Fruit fly (Drosophila melanogaster) whole organism, embryonic: ENCODE data around the gene LysD.
A peak's percentile ranks its signal among the peaks of the same experiment; 100 is the strongest.

Experiments used
- ATbp ChIP-seq: fragments of 200-800 bp; sonication (Bioruptor generic); optimal IDR thresholded peaks from 2 replicates; lab custom pipeline; 2017; ENCODE audit warnings: missing biosample characterization, mild to moderate bottlenecking, missing genetic modification characterization, missing genetic modification reagents
- Antp ChIP-seq: fragments of 200-800 bp; sonication (Bioruptor generic); optimal IDR thresholded peaks from 3 replicates; lab custom pipeline; 2016; ENCODE audit warnings: missing biosample characterization, missing genetic modification characterization
- BtbVII ChIP-seq: fragments of 200-800 bp; sonication (Bioruptor generic); optimal IDR thresholded peaks from 3 replicates; lab custom pipeline; 2017; ENCODE audit warnings: missing biosample characterization, mild to moderate bottlenecking, missing genetic modification characterization
- CG1233 ChIP-seq: fragments of 200-800 bp; sonication (Bioruptor generic); optimal IDR thresholded peaks from 4 replicates; lab custom pipeline; 2018; ENCODE audit warnings: missing biosample characterization, mild to moderate bottlenecking, missing genetic modification characterization
- CG1529 ChIP-seq: fragments of 200-800 bp; sonication (Bioruptor generic); optimal IDR thresholded peaks from 3 replicates; lab custom pipeline; 2018; ENCODE audit warnings: missing biosample characterization, missing genetic modification characterization
- CG1603 ChIP-seq: fragments of 200-800 bp; sonication (Bioruptor generic); optimal IDR thresholded peaks from 2 replicates; lab custom pipeline; 2019; ENCODE audit warnings: missing biosample characterization, mild to moderate bottlenecking, missing genetic modification characterization, moderate library complexity
- CG17361 ChIP-seq: fragments of 200-800 bp; sonication (Bioruptor generic); IDR thresholded peaks from 3 replicates; pipeline ENCODE4 v1.3.6; 2022; ENCODE audit warnings: missing biosample characterization, missing genetic modification characterization
- CG2129 ChIP-seq: fragments of 200-800 bp; sonication (Bioruptor generic); IDR thresholded peaks from 2 replicates; pipeline ENCODE4 v1.3.6; 2022; ENCODE audit warnings: missing biosample characterization, missing genetic modification characterization; ENCODE audit not compliant: partially characterized antibody
- CG2678 ChIP-seq: fragments of 200-800 bp; sonication (Bioruptor generic); optimal IDR thresholded peaks from 3 replicates; lab custom pipeline; 2019; ENCODE audit warnings: missing biosample characterization, mild to moderate bottlenecking, missing genetic modification characterization, moderate library complexity
- CG3847 ChIP-seq: fragments of 200-800 bp; sonication (Bioruptor generic); IDR thresholded peaks from 2 replicates; pipeline ENCODE4 v1.3.6; 2022; ENCODE audit warnings: missing biosample characterization, missing genetic modification characterization
- CG4617 ChIP-seq: fragments of 200-800 bp; sonication (Bioruptor generic); optimal IDR thresholded peaks from 3 replicates; lab custom pipeline; 2016; ENCODE audit warnings: missing biosample characterization, missing genetic modification characterization, borderline replicate concordance
- CG6765 ChIP-seq: fragments of 200-800 bp; sonication (Bioruptor generic); optimal IDR thresholded peaks from 3 replicates; lab custom pipeline; 2017; ENCODE audit warnings: missing biosample characterization, mild to moderate bottlenecking, missing genetic modification characterization
- CG6854 ChIP-seq: fragments of 200-800 bp; sonication (Bioruptor generic); optimal IDR thresholded peaks from 3 replicates; lab custom pipeline; 2017; ENCODE audit warnings: missing biosample characterization, mild to moderate bottlenecking, missing genetic modification characterization
- CG7372 ChIP-seq: fragments of 200-800 bp; sonication (Bioruptor generic); IDR thresholded peaks from 2 replicates; pipeline ENCODE4 v1.3.6; 2022; ENCODE audit warnings: missing biosample characterization, missing genetic modification characterization
- CG8290 ChIP-seq, 3 experiments: fragments of 200-800 bp; sonication (Bioruptor generic); optimal IDR thresholded peaks; 2 replicates each; lab custom pipeline; 2016 to 2019; ENCODE audit warnings: missing biosample characterization in 3 of 3, missing genetic modification characterization in 3 of 3, mild to moderate bottlenecking in 2 of 3, moderate library complexity in 1 of 3
- CG9932 ChIP-seq: fragments of 200-800 bp; sonication (Bioruptor generic); IDR thresholded peaks from 2 replicates; pipeline ENCODE4 v1.3.6; 2022; ENCODE audit warnings: missing biosample characterization, missing genetic modification characterization
- CHES-1-like ChIP-seq: fragments of 200-800 bp; sonication (Bioruptor generic); optimal IDR thresholded peaks from 2 replicates; lab custom pipeline; 2016; ENCODE audit warnings: missing biosample characterization, missing genetic modification characterization
- Dek ChIP-seq: fragments of 200-800 bp; sonication (Bioruptor generic); optimal IDR thresholded peaks from 3 replicates; lab custom pipeline; 2019; ENCODE audit warnings: missing biosample characterization, mild to moderate bottlenecking, missing genetic modification characterization, moderate library complexity
- Dp ChIP-seq: fragments of 200-800 bp; sonication (Bioruptor generic); optimal IDR thresholded peaks from 2 replicates; lab custom pipeline; 2018; ENCODE audit warnings: missing biosample characterization, mild to moderate bottlenecking, missing genetic modification characterization, moderate library complexity
- E2f2 ChIP-seq: fragments of 200-800 bp; sonication (Bioruptor generic); IDR thresholded peaks from 2 replicates; pipeline ENCODE4 v1.3.6; 2022; ENCODE audit warnings: missing biosample characterization, missing genetic modification characterization
- ERR ChIP-seq: fragments of 200-800 bp; sonication (Bioruptor generic); optimal IDR thresholded peaks from 2 replicates; lab custom pipeline; 2016; ENCODE audit warnings: missing biosample characterization, missing genetic modification characterization
- GATAe ChIP-seq: fragments of 200-800 bp; sonication (Bioruptor generic); conservative IDR thresholded peaks from 2 replicates; pipeline ENCODE4 v1.3.6; 2022; ENCODE audit warnings: missing biosample characterization, missing genetic modification characterization
- HHEX ChIP-seq: fragments of 200-800 bp; sonication (Bioruptor generic); optimal IDR thresholded peaks from 3 replicates; lab custom pipeline; 2017; ENCODE audit warnings: missing biosample characterization, mild to moderate bottlenecking, missing genetic modification characterization, missing genetic modification reagents
- HLH4C ChIP-seq: fragments of 200-800 bp; sonication (Bioruptor generic); IDR thresholded peaks from 3 replicates; pipeline ENCODE4 v1.3.6; 2022; ENCODE audit warnings: missing biosample characterization, missing genetic modification characterization; ENCODE audit not compliant: partially characterized antibody
- HLH54F ChIP-seq: fragments of 200-800 bp; sonication (Bioruptor generic); optimal IDR thresholded peaks from 3 replicates; lab custom pipeline; 2016; ENCODE audit warnings: missing biosample characterization, missing genetic modification characterization
- Lim3 ChIP-seq: fragments of 200-800 bp; sonication (Bioruptor generic); IDR thresholded peaks from 2 replicates; pipeline ENCODE4 v1.3.6; 2022; ENCODE audit warnings: missing biosample characterization, missing genetic modification characterization
- Mes4 ChIP-seq: fragments of 200-800 bp; sonication (Bioruptor generic); optimal IDR thresholded peaks from 2 replicates; lab custom pipeline; 2016; ENCODE audit warnings: missing biosample characterization, missing genetic modification characterization
- Poxn ChIP-seq: fragments of 200-800 bp; sonication (Bioruptor generic); IDR thresholded peaks from 2 replicates; pipeline ENCODE4 v1.3.6; 2022; ENCODE audit warnings: missing biosample characterization, missing genetic modification characterization
- Stat92E ChIP-seq, 3 experiments: fragments of >200 bp in 2 of 3; fragments of 200-800 bp in 1 of 3; sonication (Bioruptor generic) in 1 of 3; optimal IDR thresholded peaks; 2 replicates each; lab custom pipeline; 2017 to 2019; ENCODE audit warnings: missing biosample characterization in 3 of 3, missing genetic modification characterization in 3 of 3, mild to moderate bottlenecking in 1 of 3, moderate library complexity in 1 of 3
- Vsx1 ChIP-seq: fragments of 200-800 bp; sonication (Bioruptor generic); optimal IDR thresholded peaks from 2 replicates; lab custom pipeline; 2017; ENCODE audit warnings: missing biosample characterization, mild to moderate bottlenecking, missing genetic modification characterization, missing genetic modification reagents
- abd-A ChIP-seq: fragments of 200-800 bp; sonication (Bioruptor generic); optimal IDR thresholded peaks from 3 replicates; lab custom pipeline; 2019; ENCODE audit warnings: missing biosample characterization, mild to moderate bottlenecking, missing genetic modification characterization, moderate library complexity
- bcd ChIP-seq: fragments of 200-800 bp; sonication (Bioruptor generic); optimal IDR thresholded peaks from 2 replicates; lab custom pipeline; 2017; ENCODE audit warnings: missing biosample characterization, mild to moderate bottlenecking, missing genetic modification characterization
- chinmo ChIP-seq: fragments of 200-800 bp; sonication (Bioruptor generic); IDR thresholded peaks from 4 replicates; pipeline ENCODE4 v1.3.6; 2022; ENCODE audit warnings: missing biosample characterization, missing genetic modification characterization; ENCODE audit not compliant: partially characterized antibody
- chm ChIP-seq: fragments of 200-800 bp; sonication (Bioruptor generic); IDR thresholded peaks from 2 replicates; pipeline ENCODE4 v1.3.6; 2022; ENCODE audit warnings: missing biosample characterization, missing genetic modification characterization
- crc ChIP-seq: fragments of 200-800 bp; sonication (Bioruptor generic); optimal IDR thresholded peaks from 2 replicates; lab custom pipeline; 2016; ENCODE audit warnings: missing biosample characterization, missing genetic modification characterization
- cwo ChIP-seq: fragments of 200-800 bp; sonication (Bioruptor generic); optimal IDR thresholded peaks from 3 replicates; lab custom pipeline; 2017; ENCODE audit warnings: missing biosample characterization, missing genetic modification characterization, mild to moderate bottlenecking, moderate library complexity, missing genetic modification reagents
- dan ChIP-seq: fragments of 200-800 bp; sonication (Bioruptor generic); IDR thresholded peaks from 2 replicates; pipeline ENCODE4 v1.3.6; 2022; ENCODE audit warnings: missing biosample characterization, missing genetic modification characterization
- dpn ChIP-seq, 2 experiments: fragments of 200-800 bp; sonication (Bioruptor generic); optimal IDR thresholded peaks; 3 replicates each; lab custom pipeline; 2016; ENCODE audit warnings: missing biosample characterization in 2 of 2, missing genetic modification characterization in 2 of 2
- gro ChIP-seq: fragments of 200-800 bp; sonication (Bioruptor generic); optimal IDR thresholded peaks from 2 replicates; lab custom pipeline; 2016; ENCODE audit warnings: missing biosample characterization, missing genetic modification characterization
- gsb-n ChIP-seq: fragments of 200-800 bp; sonication (Bioruptor generic); optimal IDR thresholded peaks from 3 replicates; lab custom pipeline; 2018; ENCODE audit warnings: missing biosample characterization, mild to moderate bottlenecking, missing genetic modification characterization
- hbn ChIP-seq: fragments of 200-800 bp; sonication (Bioruptor generic); IDR thresholded peaks from 2 replicates; pipeline ENCODE4 v1.3.6; 2022; ENCODE audit warnings: missing biosample characterization, missing genetic modification characterization; ENCODE audit not compliant: partially characterized antibody
- kah ChIP-seq: fragments of 200-800 bp; sonication (Bioruptor generic); optimal IDR thresholded peaks from 2 replicates; lab custom pipeline; 2018; ENCODE audit warnings: missing biosample characterization, mild to moderate bottlenecking, missing genetic modification characterization
- mirr ChIP-seq: fragments of 200-800 bp; sonication (Bioruptor generic); optimal IDR thresholded peaks from 3 replicates; lab custom pipeline; 2018; ENCODE audit warnings: missing biosample characterization, mild to moderate bottlenecking, missing genetic modification characterization
- p53 ChIP-seq: fragments of 200-800 bp; sonication (Bioruptor generic); optimal IDR thresholded peaks from 2 replicates; lab custom pipeline; 2016; ENCODE audit warnings: missing biosample characterization, missing genetic modification characterization
- phol ChIP-seq: fragments of 200-800 bp; sonication (Bioruptor generic); optimal IDR thresholded peaks from 3 replicates; lab custom pipeline; 2018; ENCODE audit warnings: missing biosample characterization, mild to moderate bottlenecking, missing genetic modification characterization, moderate library complexity
- rib ChIP-seq: fragments of 200-800 bp; sonication (Bioruptor generic); IDR thresholded peaks from 2 replicates; pipeline ENCODE4 v1.3.6; 2022; ENCODE audit warnings: missing biosample characterization, missing genetic modification characterization
- tin ChIP-seq: fragments of 200-800 bp; sonication (Bioruptor generic); optimal IDR thresholded peaks from 3 replicates; lab custom pipeline; 2016; ENCODE audit warnings: missing biosample characterization, missing genetic modification characterization
- yki ChIP-seq: fragments of >200 bp; optimal IDR thresholded peaks from 3 replicates; lab custom pipeline; 2018
- zfh1 ChIP-seq: fragments of 200-800 bp; sonication (Bioruptor generic); IDR thresholded peaks from 3 replicates; pipeline ENCODE4 v1.3.6; 2022; ENCODE audit warnings: missing biosample characterization, missing genetic modification characterization

The LysD gene

DNA sequence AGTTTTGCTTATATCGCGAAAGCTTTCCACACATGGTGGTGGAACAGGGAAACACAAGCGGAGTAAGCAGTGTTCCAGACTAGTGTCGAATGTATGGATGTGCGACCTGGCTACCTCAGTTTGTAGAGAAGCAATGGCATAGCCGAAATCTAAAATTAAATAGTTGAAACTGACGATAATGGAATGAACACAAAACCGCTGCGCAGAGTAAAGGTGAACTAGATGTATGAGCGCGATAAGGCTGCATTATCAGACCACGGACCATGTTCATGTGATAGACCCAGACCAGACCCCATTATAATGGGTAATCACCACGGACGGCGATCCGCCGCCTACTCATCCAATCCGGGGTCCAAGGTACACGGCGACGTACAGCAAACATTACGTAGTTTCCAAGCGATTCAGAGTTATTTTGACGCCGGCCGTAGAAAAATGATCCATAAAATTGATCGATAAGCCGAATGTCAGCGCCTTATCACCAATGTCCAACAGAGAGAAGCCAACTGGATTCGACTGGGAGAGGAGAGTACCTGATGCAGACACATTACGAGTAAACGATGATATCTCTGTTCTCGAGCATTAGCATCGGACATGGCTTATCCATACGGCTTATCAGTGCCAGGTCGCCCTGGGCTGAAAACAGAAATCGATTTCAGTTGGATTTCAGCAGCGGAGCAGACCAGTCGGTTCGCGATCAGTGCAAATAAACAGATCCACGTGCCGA, 21.9 kb downstream of the LysD start, which contains the start of gene CG13912 (continued):
- TF ChIP-seq CG3847 (GFP tag; lab: Robert Waterston, UW) (no peak), CG2129 (GFP tag; lab: Robert Waterston, UW) (no peak), ATbp (GFP tag; lab: Kevin White, UChicago) (no peak), p53 (no peak), bcd (GFP tag; lab: Kevin White, UChicago) (no peak), BtbVII (peak; percentile 77), CG17361 (GFP tag; lab: Robert Waterston, UW) (no peak), cwo (GFP tag; lab: Kevin White, UChicago) (peak; percentile 60), rib (GFP tag; lab: Robert Waterston, UW) (no peak), gro (GFP tag; lab: Kevin White, UChicago) (peak; percentile 34), chm (GFP tag; lab: Robert Waterston, UW) (0 out of 2 replicates have a peak, but pooled peaks have one; percentile 25), Stat92E (GFP tag; optimal IDR thresholded peaks at IDR 0.05; lab: Kevin White, UChicago) (no peak), CG2678 (tag; lab: Kevin White, UChicago) (peak; percentile 10), Mes4 (no peak), chinmo (peak; percentile 84; the same call in 3 of the 4 replicates), dan (no peak), GATAe (GFP tag; lab: Robert Waterston, UW) (peak; percentile 49), HLH54F (no peak), Lim3 (GFP tag; lab: Robert Waterston, UW) (no peak), yki (lab: Kevin White, UChicago) (no peak), CG8290 (GFP tag; optimal IDR thresholded peaks at IDR 0.05; lab: Kevin White, UChicago) (no peak), CG8290 (tag; optimal IDR thresholded peaks at IDR 0.05; lab: Kevin White, UChicago) (peak in 1 of 2 experiments; percentile 85), CG1529 (GFP tag; lab: Kevin White, UChicago) (no peak), tin (GFP tag; lab: Kevin White, UChicago) (no peak), HLH4C (GFP tag; lab: Robert Waterston, UW) (no peak), Dek (tag; lab: Kevin White, UChicago) (peak; percentile 48), Dp (GFP tag; lab: Kevin White, UChicago) (peak; percentile 19), mirr (GFP tag; lab: Kevin White, UChicago) (peak; percentile 86), CG9932 (GFP tag; lab: Robert Waterston, UW) (no peak), CG1603 (tag; lab: Kevin White, UChicago) (peak; percentile 13), CG7372 (GFP tag; lab: Robert Waterston, UW) (no peak), crc (GFP tag; lab: Kevin White, UChicago) (no peak), abd-A (tag; lab: Kevin White, UChicago) (no peak), Antp (no peak), CG1233 (GFP tag; lab: Kevin White, UChicago) (no peak), kah (GFP tag; lab: Kevin White, UChicago) (peak; percentile 61), CG6854 (GFP tag; lab: Kevin White, UChicago) (no peak), ERR (no peak), CG6765 (GFP tag; lab: Kevin White, UChicago) (no peak), dpn (GFP tag; optimal IDR thresholded peaks at IDR 0.05; lab: Kevin White, UChicago) (peak; percentile 7 to 17), CHES-1-like (GFP tag; lab: Kevin White, UChicago) (no peak), CG4617 (GFP tag; lab: Kevin White, UChicago) (no peak), E2f2 (GFP tag; lab: Robert Waterston, UW) (no peak), HHEX (GFP tag; lab: Kevin White, UChicago) (peak; percentile 18), zfh1 (no peak), gsb-n (tag; lab: Kevin White, UChicago) (no peak), hbn (no peak), Vsx1 (GFP tag; lab: Kevin White, UChicago) (peak; percentile 18), phol (tag; lab: Kevin White, UChicago) (no peak), Poxn (GFP tag; lab: Robert Waterston, UW) (no peak)
